Worm (Caenorhabditis elegans): ENCODE results near the gene gpx-2.

- no peak for TF ChIP-seq dao-5 (tag; optimal IDR thresholded peaks at IDR 0.05)
- no peak for TF ChIP-seq W03F9.2 (tag; optimal IDR thresholded peaks at IDR 0.05)
- TF ChIP-seq him-1 (tag; optimal IDR thresholded peaks at IDR 0.05), result no peak
These were observed 22.3 kb upstream of the gpx-2 start for ce11 chrII:14844253-14844652.
